Worm (Caenorhabditis elegans) whole organism, L4/young adult: Measurements from ENCODE around the gene F57C7.4.

Experiments
- W03F9.2 ChIP-seq: fragments of 150-350 bp; optimal IDR thresholded peaks from 2 replicates; lab custom pipeline; 2014; ENCODE audit warnings: missing biosample characterization, missing genetic modification characterization
- dao-5 ChIP-seq: sonication (generic microtip); optimal IDR thresholded peaks from 2 replicates; lab custom pipeline; 2016; ENCODE audit warnings: missing genotype, missing genetic modification characterization, moderate library complexity, missing compliant biosample characterization
- him-1 ChIP-seq: sonication (generic microtip); optimal IDR thresholded peaks from 2 replicates; lab custom pipeline; 2016; ENCODE audit warnings: missing genotype, missing genetic modification reagents, missing genetic modification characterization, missing compliant biosample characterization

DNA sequence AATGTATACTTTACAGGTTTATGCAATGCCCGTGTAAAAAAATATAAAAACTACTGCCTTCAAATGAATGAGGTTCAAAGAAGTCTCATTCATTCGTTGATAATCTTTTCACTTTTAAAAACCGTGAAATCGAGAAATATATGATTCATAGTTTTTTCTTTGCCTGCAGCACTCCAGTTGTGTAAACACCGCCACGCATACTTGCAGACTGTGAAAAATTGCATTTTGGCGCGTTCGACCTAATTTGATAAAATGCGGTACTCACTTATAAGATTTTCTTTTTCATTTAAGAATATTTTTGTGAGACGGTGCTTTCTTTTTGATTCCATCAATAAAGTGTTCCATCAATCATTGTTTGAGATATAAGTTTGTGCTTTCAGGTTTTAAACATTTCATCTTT lies 22.6 kb downstream of the F57C7.4 start:
- TF ChIP-seq dao-5 (tag; lab: Kevin White, UChicago) (no peak), W03F9.2 (tag; lab: Kevin White, UChicago) (no peak), him-1 (tag; lab: Kevin White, UChicago) (no peak)
